Fruit fly (Drosophila melanogaster) whole organism, embryonic: ENCODE data around the gene Pex1.

Experiments used
- Atf3 ChIP-seq: fragments of 200-800 bp; sonication (Bioruptor generic); optimal IDR thresholded peaks from 3 replicates; lab custom pipeline; 2016; ENCODE audit warnings: missing biosample characterization, missing genetic modification characterization
- Bdp1 ChIP-seq: fragments of 200-800 bp; sonication (Bioruptor generic); optimal IDR thresholded peaks from 3 replicates; lab custom pipeline; 2016; ENCODE audit warnings: missing biosample characterization, missing genetic modification characterization
- CG12219 ChIP-seq: fragments of 200-800 bp; sonication (Bioruptor generic); optimal IDR thresholded peaks from 3 replicates; lab custom pipeline; 2018; ENCODE audit warnings: missing biosample characterization, mild to moderate bottlenecking, missing genetic modification characterization
- CG12942 ChIP-seq: fragments of 200-800 bp; sonication (Bioruptor generic); optimal IDR thresholded peaks from 3 replicates; lab custom pipeline; 2016; ENCODE audit warnings: missing biosample characterization, missing genetic modification characterization
- CG17186 ChIP-seq: fragments of 200-800 bp; sonication (Bioruptor generic); optimal IDR thresholded peaks from 3 replicates; lab custom pipeline; 2017; ENCODE audit warnings: missing biosample characterization, missing genetic modification reagents, missing genetic modification characterization
- CG17385 ChIP-seq: fragments of 200-800 bp; sonication (Bioruptor generic); optimal IDR thresholded peaks from 3 replicates; lab custom pipeline; 2018; ENCODE audit warnings: missing biosample characterization, mild to moderate bottlenecking, missing genetic modification characterization
- CG1832 ChIP-seq: fragments of 200-800 bp; sonication (Bioruptor generic); optimal IDR thresholded peaks from 2 replicates; lab custom pipeline; 2017; ENCODE audit warnings: missing biosample characterization, mild to moderate bottlenecking, missing genetic modification characterization, inconsistent platforms
- CG18619 ChIP-seq: fragments of 200-800 bp; sonication (Bioruptor generic); optimal IDR thresholded peaks from 3 replicates; lab custom pipeline; 2017; ENCODE audit warnings: missing biosample characterization, mild to moderate bottlenecking, missing genetic modification characterization
- CG2116 ChIP-seq: fragments of 200-800 bp; sonication (Bioruptor generic); optimal IDR thresholded peaks from 3 replicates; lab custom pipeline; 2018; ENCODE audit warnings: missing biosample characterization, mild to moderate bottlenecking, missing genetic modification characterization
- CG31224 ChIP-seq: fragments of 200-800 bp; sonication (Bioruptor generic); IDR thresholded peaks from 2 replicates; pipeline ENCODE4 v1.3.6; 2022; ENCODE audit warnings: missing biosample characterization, missing genetic modification characterization
- CG31365 ChIP-seq: fragments of 200-800 bp; sonication (Bioruptor generic); optimal IDR thresholded peaks from 2 replicates; lab custom pipeline; 2018; ENCODE audit warnings: missing biosample characterization, mild to moderate bottlenecking, missing genetic modification characterization
- CG32532 ChIP-seq: fragments of 200-800 bp; sonication (Bioruptor generic); IDR thresholded peaks from 2 replicates; pipeline ENCODE4 v1.3.6; 2022; ENCODE audit warnings: missing biosample characterization, missing genetic modification characterization
- CG33557 ChIP-seq: fragments of 200-800 bp; sonication (Bioruptor generic); optimal IDR thresholded peaks from 2 replicates; lab custom pipeline; 2019; ENCODE audit warnings: missing biosample characterization, mild to moderate bottlenecking, missing genetic modification characterization, moderate library complexity
- CG34376 ChIP-seq: fragments of 200-800 bp; sonication (Bioruptor generic); optimal IDR thresholded peaks from 2 replicates; lab custom pipeline; 2018; ENCODE audit warnings: missing biosample characterization, mild to moderate bottlenecking, missing genetic modification characterization
- CG3838 ChIP-seq: fragments of 200-800 bp; sonication (Bioruptor generic); optimal IDR thresholded peaks from 3 replicates; lab custom pipeline; 2016; ENCODE audit warnings: missing biosample characterization, missing genetic modification characterization
- CG3847 ChIP-seq: fragments of 200-800 bp; sonication (Bioruptor generic); IDR thresholded peaks from 2 replicates; pipeline ENCODE4 v1.3.6; 2022; ENCODE audit warnings: missing biosample characterization, missing genetic modification characterization
- CG4360 ChIP-seq: fragments of 200-800 bp; sonication (Bioruptor generic); IDR thresholded peaks from 2 replicates; pipeline ENCODE4 v1.3.6; 2022; ENCODE audit warnings: missing biosample characterization, missing genetic modification characterization
- CG4820 ChIP-seq: fragments of 200-800 bp; sonication (Bioruptor generic); optimal IDR thresholded peaks from 3 replicates; lab custom pipeline; 2016; ENCODE audit warnings: missing biosample characterization, missing genetic modification characterization
- CG6254 ChIP-seq: fragments of 200-800 bp; sonication (Bioruptor generic); optimal IDR thresholded peaks from 3 replicates; lab custom pipeline; 2017; ENCODE audit warnings: mild to moderate bottlenecking, missing biosample characterization, missing genetic modification reagents, missing genetic modification characterization
- CG8290 ChIP-seq, 3 experiments: fragments of 200-800 bp; sonication (Bioruptor generic); optimal IDR thresholded peaks; 2 replicates each; lab custom pipeline; 2016 to 2019; ENCODE audit warnings: missing biosample characterization in 3 of 3, missing genetic modification characterization in 3 of 3, mild to moderate bottlenecking in 2 of 3, moderate library complexity in 1 of 3
- CG9727 ChIP-seq: fragments of 200-800 bp; sonication (Bioruptor generic); optimal IDR thresholded peaks from 3 replicates; lab custom pipeline; 2017; ENCODE audit warnings: missing biosample characterization, mild to moderate bottlenecking, missing genetic modification characterization
- CoRest ChIP-seq: fragments of 200-800 bp; sonication (Bioruptor generic); optimal IDR thresholded peaks from 3 replicates; lab custom pipeline; 2018; ENCODE audit warnings: missing biosample characterization, mild to moderate bottlenecking, missing genetic modification characterization, moderate library complexity
- D ChIP-seq, 2 experiments: fragments of 200-800 bp in 1 of 2; fragments of >200 bp in 1 of 2; sonication (Bioruptor generic) in 1 of 2; optimal IDR thresholded peaks; 2 replicates in 1 of 2; 3 replicates in 1 of 2; lab custom pipeline; 2017; ENCODE audit warnings: mild to moderate bottlenecking in 1 of 2, missing biosample characterization in 1 of 2, missing genetic modification characterization in 1 of 2, missing genetic modification reagents in 1 of 2
- Dip2 ChIP-seq: fragments of 200-800 bp; sonication (Bioruptor generic); IDR thresholded peaks from 2 replicates; pipeline ENCODE4 v1.3.6; 2022; ENCODE audit warnings: missing biosample characterization, missing genetic modification characterization
- Doc3 ChIP-seq: fragments of 200-800 bp; sonication (Bioruptor generic); IDR thresholded peaks from 3 replicates; pipeline ENCODE4 v1.3.6; 2022; ENCODE audit warnings: missing biosample characterization, missing genetic modification characterization; ENCODE audit not compliant: partially characterized antibody
- E2f2 ChIP-seq: fragments of 200-800 bp; sonication (Bioruptor generic); IDR thresholded peaks from 2 replicates; pipeline ENCODE4 v1.3.6; 2022; ENCODE audit warnings: missing biosample characterization, missing genetic modification characterization
- Fer2 ChIP-seq: fragments of 200-800 bp; sonication (Bioruptor generic); optimal IDR thresholded peaks from 2 replicates; lab custom pipeline; 2018; ENCODE audit warnings: missing biosample characterization, mild to moderate bottlenecking, missing genetic modification characterization, moderate library complexity
- H2.0 ChIP-seq: fragments of 200-800 bp; sonication (Bioruptor generic); IDR thresholded peaks from 2 replicates; pipeline ENCODE4 v1.3.6; 2022; ENCODE audit warnings: missing biosample characterization, missing genetic modification characterization
- HHEX ChIP-seq: fragments of 200-800 bp; sonication (Bioruptor generic); optimal IDR thresholded peaks from 3 replicates; lab custom pipeline; 2017; ENCODE audit warnings: missing biosample characterization, mild to moderate bottlenecking, missing genetic modification characterization, missing genetic modification reagents
- Hmr ChIP-seq: fragments of 200-800 bp; sonication (Bioruptor generic); optimal IDR thresholded peaks from 3 replicates; lab custom pipeline; 2017; ENCODE audit warnings: mild to moderate bottlenecking, missing biosample characterization, missing genetic modification reagents, missing genetic modification characterization
- Hsf ChIP-seq: fragments of 200-800 bp; sonication (Bioruptor generic); optimal IDR thresholded peaks from 3 replicates; lab custom pipeline; 2016; ENCODE audit warnings: missing biosample characterization, missing genetic modification characterization
- Lhr ChIP-seq: fragments of 200-800 bp; sonication (Bioruptor generic); optimal IDR thresholded peaks from 3 replicates; lab custom pipeline; 2017; ENCODE audit warnings: mild to moderate bottlenecking, missing biosample characterization, missing genetic modification reagents, missing genetic modification characterization
- ab ChIP-seq: fragments of 200-800 bp; sonication (Bioruptor generic); optimal IDR thresholded peaks from 2 replicates; lab custom pipeline; 2016; ENCODE audit warnings: missing biosample characterization, missing genetic modification characterization
- bigmax ChIP-seq: fragments of 200-800 bp; sonication (Bioruptor generic); optimal IDR thresholded peaks from 2 replicates; lab custom pipeline; 2018; ENCODE audit warnings: missing biosample characterization, mild to moderate bottlenecking, missing genetic modification characterization
- cato ChIP-seq: fragments of 200-800 bp; sonication (Bioruptor generic); optimal IDR thresholded peaks from 2 replicates; lab custom pipeline; 2016; ENCODE audit warnings: missing biosample characterization, missing genetic modification characterization, borderline replicate concordance
- cg ChIP-seq: fragments of 200-800 bp; sonication (Bioruptor generic); optimal IDR thresholded peaks from 3 replicates; lab custom pipeline; 2019; ENCODE audit warnings: missing biosample characterization, mild to moderate bottlenecking, missing genetic modification characterization, moderate library complexity
- chinmo ChIP-seq: fragments of 200-800 bp; sonication (Bioruptor generic); IDR thresholded peaks from 4 replicates; pipeline ENCODE4 v1.3.6; 2022; ENCODE audit warnings: missing biosample characterization, missing genetic modification characterization; ENCODE audit not compliant: partially characterized antibody
- fd64A ChIP-seq: fragments of 200-800 bp; sonication (Bioruptor generic); optimal IDR thresholded peaks from 3 replicates; lab custom pipeline; 2018; ENCODE audit warnings: missing biosample characterization, mild to moderate bottlenecking, missing genetic modification characterization
- gro ChIP-seq: fragments of 200-800 bp; sonication (Bioruptor generic); optimal IDR thresholded peaks from 2 replicates; lab custom pipeline; 2016; ENCODE audit warnings: missing biosample characterization, missing genetic modification characterization
- insv ChIP-seq, 2 experiments: fragments of 200-800 bp; sonication (Bioruptor generic); optimal IDR thresholded peaks; 3 replicates each; lab custom pipeline; 2016 to 2018; ENCODE audit warnings: missing biosample characterization in 2 of 2, missing genetic modification characterization in 2 of 2
- otp ChIP-seq: fragments of 200-800 bp; sonication (Bioruptor generic); IDR thresholded peaks from 3 replicates; pipeline ENCODE4, ENCODE4 v1.3.6; 2022; ENCODE audit warnings: missing biosample characterization, missing genetic modification characterization
- pho ChIP-seq: fragments of 200-800 bp; sonication (Bioruptor generic); optimal IDR thresholded peaks from 2 replicates; lab custom pipeline; 2016; ENCODE audit warnings: missing biosample characterization, missing genetic modification characterization
- prd ChIP-seq, 3 experiments: fragments of >200 bp in 2 of 3; fragments of 200-800 bp in 1 of 3; sonication (Bioruptor generic) in 1 of 3; optimal IDR thresholded peaks in 2 of 3; IDR thresholded peaks in 1 of 3; 2 replicates in 2 of 3; 3 replicates in 1 of 3; pipeline versions ENCODE4 v1.3.6 to Lab custom; 2017 to 2022; ENCODE audit warnings: missing biosample characterization in 1 of 3, missing genetic modification characterization in 1 of 3
- rib ChIP-seq: fragments of 200-800 bp; sonication (Bioruptor generic); IDR thresholded peaks from 2 replicates; pipeline ENCODE4 v1.3.6; 2022; ENCODE audit warnings: missing biosample characterization, missing genetic modification characterization
- shn ChIP-seq: fragments of 200-800 bp; sonication (Bioruptor generic); optimal IDR thresholded peaks from 3 replicates; lab custom pipeline; 2016; ENCODE audit warnings: missing biosample characterization, missing genetic modification characterization
- zen2 ChIP-seq: fragments of 200-800 bp; sonication (Bioruptor generic); IDR thresholded peaks from 3 replicates; pipeline ENCODE4 v1.3.6; 2022; ENCODE audit warnings: missing biosample characterization, missing genetic modification characterization; ENCODE audit not compliant: partially characterized antibody

The Pex1 gene

dm6 chr3L:14028485-14029384, 43.0 kb upstream of the Pex1 start, which contains the start of gene Ptip (continued):
- TF ChIP-seq Fer2 (tag; lab: Kevin White, UChicago) (no peak), CG32532 (GFP tag; lab: Robert Waterston, UW) (peak; percentile 73; the same call in 1 of the 2 replicates), Doc3 (GFP tag; lab: Robert Waterston, UW) (peak; percentile 87), CG31365 (tag; lab: Kevin White, UChicago) (no peak), fd64A (peak; percentile 73), shn (GFP tag; lab: Kevin White, UChicago) (peak; percentile 16), CG6254 (GFP tag; lab: Kevin White, UChicago) (peak; percentile 100), CG2116 (GFP tag; lab: Kevin White, UChicago) (peak; percentile 91), CG3847 (GFP tag; lab: Robert Waterston, UW) (0 out of 2 replicates have a peak, but pooled peaks have one; percentile 26), D (optimal IDR thresholded peaks at IDR 0.05; lab: Kevin White, UChicago) (peak; percentile 40), D (GFP tag; optimal IDR thresholded peaks at IDR 0.05; lab: Kevin White, UChicago) (no peak), CG8290 (GFP tag; optimal IDR thresholded peaks at IDR 0.05; lab: Kevin White, UChicago) (no peak), CG8290 (tag; optimal IDR thresholded peaks at IDR 0.05; lab: Kevin White, UChicago) (peak in 1 of 2 experiments; percentile 42), CG4360 (GFP tag; lab: Robert Waterston, UW) (peak; percentile 36; the same call in 1 of the 2 replicates), E2f2 (GFP tag; lab: Robert Waterston, UW) (peak; percentile 70), otp (GFP tag; lab: Robert Waterston, UW) (peak; percentile 26; the same call in 1 of the 3 replicates), CG34376 (GFP tag; lab: Kevin White, UChicago) (peak; percentile 60), cato (GFP tag; lab: Kevin White, UChicago) (no peak), Lhr (GFP tag; lab: Kevin White, UChicago) (peak; percentile 29), ab (GFP tag; lab: Kevin White, UChicago) (no peak), prd (optimal IDR thresholded peaks at IDR 0.05; lab: Kevin White, UChicago) (no peak), prd (GFP tag; IDR thresholded peaks at IDR 0.05; lab: Robert Waterston, UW) (0 out of 3 replicates have a peak, but pooled peaks have one; percentile 19), Hmr (GFP tag; lab: Kevin White, UChicago) (peak; percentile 54), CG17385 (peak; percentile 65), insv (GFP tag; optimal IDR thresholded peaks at IDR 0.05; lab: Kevin White, UChicago) (peak in 1 of 2 experiments; percentile 70), CG12219 (peak; percentile 49), CoRest (peak; percentile 47), Atf3 (GFP tag; lab: Kevin White, UChicago) (no peak), CG31224 (GFP tag; lab: Robert Waterston, UW) (no peak), cg (GFP tag; lab: Kevin White, UChicago) (peak; percentile 97), CG1832 (no peak), CG33557 (GFP tag; lab: Kevin White, UChicago) (peak; percentile 40), chinmo (GFP tag; lab: Robert Waterston, UW) (peak; percentile 91), CG3838 (GFP tag; lab: Kevin White, UChicago) (no peak), bigmax (peak; percentile 50), Hsf (GFP tag; lab: Kevin White, UChicago) (peak; percentile 14), Dip2 (GFP tag; lab: Robert Waterston, UW) (no peak), CG17186 (GFP tag; lab: Kevin White, UChicago) (peak; percentile 26), HHEX (GFP tag; lab: Kevin White, UChicago) (peak; percentile 48), Bdp1 (no peak), zen2 (GFP tag; lab: Robert Waterston, UW) (peak; percentile 94), CG18619 (peak; percentile 30), rib (GFP tag; lab: Robert Waterston, UW) (peak; percentile 53), H2.0 (GFP tag; lab: Robert Waterston, UW) (peak; percentile 39; the same call in 1 of the 2 replicates), CG9727 (GFP tag; lab: Kevin White, UChicago) (peak; percentile 13), CG12942 (GFP tag; lab: Kevin White, UChicago) (peak; percentile 17), CG4820 (GFP tag; lab: Kevin White, UChicago) (no peak), pho (GFP tag; lab: Kevin White, UChicago) (peak; percentile 6), gro (GFP tag; lab: Kevin White, UChicago) (peak; percentile 55)
